Worm (Caenorhabditis elegans): Measurements from ENCODE around the gene T12B3.2.

DNA sequence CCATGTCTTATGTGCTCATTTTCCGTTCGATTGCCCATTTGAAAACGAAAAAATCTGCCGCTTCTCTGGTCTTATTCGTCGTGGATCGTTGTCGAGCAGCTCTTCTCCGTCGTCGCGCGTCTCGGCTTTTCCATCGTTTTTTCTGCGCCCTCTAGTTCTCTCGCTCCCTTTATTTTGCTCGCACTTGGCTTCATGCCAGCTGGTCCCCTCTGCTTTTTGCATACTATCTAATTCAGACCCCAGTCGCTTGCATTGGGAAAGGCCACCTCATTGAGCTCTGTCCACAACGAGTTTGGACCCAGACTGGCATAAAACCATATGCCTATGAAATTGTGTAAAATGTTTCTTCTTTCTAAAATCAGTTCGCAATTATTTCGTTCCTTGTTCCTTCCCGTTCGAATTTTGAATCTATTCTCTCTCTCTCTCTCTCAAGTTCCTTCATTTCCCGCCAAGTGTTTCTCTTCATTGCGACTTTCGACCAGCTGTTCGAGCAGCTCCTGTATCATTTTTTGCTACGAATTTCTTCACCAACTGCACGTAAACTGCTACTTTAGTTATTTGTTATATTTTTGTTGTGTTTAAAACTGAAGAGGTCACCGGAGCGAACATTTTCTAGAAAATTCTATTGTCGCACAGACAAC is 13.6 kb downstream of the T12B3.2 start:
- no peak for TF ChIP-seq ama-1 (optimal IDR thresholded peaks at IDR 0.05)
- TF ChIP-seq ets-7 (tag; optimal IDR thresholded peaks at IDR 0.05) = no peak
- no peak for TF ChIP-seq sea-1 (GFP tag; conservative IDR thresholded peaks at IDR 0.05)
- no peak for TF ChIP-seq hnd-1 (tag; optimal IDR thresholded peaks at IDR 0.05)
- no peak for TF ChIP-seq hmg-4 (GFP tag; optimal IDR thresholded peaks at IDR 0.05)
- TF ChIP-seq F13C5.2 (tag; optimal IDR thresholded peaks at IDR 0.05) = no peak
- no peak for TF ChIP-seq tbx-11 (GFP tag; IDR thresholded peaks at IDR 0.05)
- TF ChIP-seq pes-1 (GFP tag; IDR thresholded peaks at IDR 0.05) = no peak

All from whole organism, early embryonic.